Fruit fly (Drosophila melanogaster): ENCODE data around the gene CG6726.

CG6726 gene

dm6 chr3R:23097197-23097809 is 5.8 kb downstream of the CG6726 start, which contains the start of gene CG6733:
TSS of gene CG6733 (plus strand) at chr3R:23097728.
- TF ChIP-seq CG32264 (GFP tag; optimal IDR thresholded peaks at IDR 0.05) (no peak), Rel (GFP tag; optimal IDR thresholded peaks at IDR 0.05) (no peak), Rel (tag; optimal IDR thresholded peaks at IDR 0.05) (peak; percentile 26)

dm6 chr3R:23099233-23099632 is 7.7 kb downstream of the CG6726 start, which contains the start of gene CG6738:
TSS of gene CG6738 (plus strand) at chr3R:23099533.
- no peak for TF ChIP-seq ey (GFP tag; optimal IDR thresholded peaks at IDR 0.05)
- TF ChIP-seq Mio (GFP tag; optimal IDR thresholded peaks at IDR 0.05): no peak
- TF ChIP-seq dl (GFP tag; optimal IDR thresholded peaks at IDR 0.05; ENCODE audit: insufficient read depth in 1 of 2, partially characterized antibody in 2 of 2): no peak
- TF ChIP-seq Dif (GFP tag; optimal IDR thresholded peaks at IDR 0.05; ENCODE audit: partially characterized antibody): no peak
- TF ChIP-seq brk (GFP tag; optimal IDR thresholded peaks at IDR 0.05): no peak
- TF ChIP-seq Dfd (GFP tag; optimal IDR thresholded peaks at IDR 0.05): no peak
- no peak for TF ChIP-seq lola (GFP tag; optimal IDR thresholded peaks at IDR 0.05)
- no peak for TF ChIP-seq h (GFP tag; optimal IDR thresholded peaks at IDR 0.05)
- no peak for TF ChIP-seq fru (GFP tag; optimal IDR thresholded peaks at IDR 0.05)
- no peak for TF ChIP-seq Hr83 (GFP tag; optimal IDR thresholded peaks at IDR 0.05; ENCODE audit: poor library complexity, severe bottlenecking)
- TF ChIP-seq tai (GFP tag; optimal IDR thresholded peaks at IDR 0.05): no peak
- TF ChIP-seq OdsH (GFP tag; optimal IDR thresholded peaks at IDR 0.05): no peak
- no peak for TF ChIP-seq N (GFP tag; optimal IDR thresholded peaks at IDR 0.05)
- TF ChIP-seq Myc (optimal IDR thresholded peaks at IDR 0.05): no peak
- TF ChIP-seq CG32264 (GFP tag; optimal IDR thresholded peaks at IDR 0.05): no peak
- TF ChIP-seq br (GFP tag; optimal IDR thresholded peaks at IDR 0.05): no peak
- TF ChIP-seq dsf (GFP tag; optimal IDR thresholded peaks at IDR 0.05; ENCODE audit: borderline replicate concordance): no peak
- no peak for TF ChIP-seq Abd-B (GFP tag; optimal IDR thresholded peaks at IDR 0.05)
- no peak for TF ChIP-seq GATAd (GFP tag; optimal IDR thresholded peaks at IDR 0.05)
- TF ChIP-seq CrebA (GFP tag; optimal IDR thresholded peaks at IDR 0.05; ENCODE audit: borderline replicate concordance): no peak

- no peak for TF ChIP-seq CG32264 (GFP tag; optimal IDR thresholded peaks at IDR 0.05)
- no peak for TF ChIP-seq ey (GFP tag; optimal IDR thresholded peaks at IDR 0.05)
- no peak for TF ChIP-seq Abd-B (GFP tag; optimal IDR thresholded peaks at IDR 0.05)
- no peak for TF ChIP-seq GATAd (GFP tag; optimal IDR thresholded peaks at IDR 0.05)
- TF ChIP-seq dsf (GFP tag; optimal IDR thresholded peaks at IDR 0.05; ENCODE audit: borderline replicate concordance): no peak
- TF ChIP-seq OdsH (GFP tag; optimal IDR thresholded peaks at IDR 0.05): no peak
- TF ChIP-seq dl (GFP tag; optimal IDR thresholded peaks at IDR 0.05; ENCODE audit: insufficient read depth in 1 of 2, partially characterized antibody in 2 of 2): no peak
- no peak for TF ChIP-seq N (GFP tag; optimal IDR thresholded peaks at IDR 0.05)
Measured at dm6 chr3R:23110724-23111123, 19.2 kb downstream of the CG6726 start.

- TF ChIP-seq Sp1 (GFP tag; optimal IDR thresholded peaks at IDR 0.05): peak; percentile 23
- TF ChIP-seq HLH106 (tag; optimal IDR thresholded peaks at IDR 0.05): peak; percentile 34
- no peak for TF ChIP-seq woc (GFP tag; optimal IDR thresholded peaks at IDR 0.05)
- TF ChIP-seq fru (GFP tag; optimal IDR thresholded peaks at IDR 0.05): peak; percentile 19
- TF ChIP-seq h (GFP tag; optimal IDR thresholded peaks at IDR 0.05): peak; percentile 50
- peak; percentile 38 for TF ChIP-seq br (GFP tag; optimal IDR thresholded peaks at IDR 0.05)
- peak; percentile 0 for TF ChIP-seq sv (GFP tag; optimal IDR thresholded peaks at IDR 0.05)
- peak in 1 of 2 experiments; percentile 48 for TF ChIP-seq foxo (GFP tag; optimal IDR thresholded peaks at IDR 0.05)
- peak; percentile 46 for TF ChIP-seq rgr (GFP tag; optimal IDR thresholded peaks at IDR 0.05)
- no peak for TF ChIP-seq CrebA (GFP tag; optimal IDR thresholded peaks at IDR 0.05; ENCODE audit: borderline replicate concordance)
- peak; percentile 38 for TF ChIP-seq ey (GFP tag; optimal IDR thresholded peaks at IDR 0.05)
- TF ChIP-seq sage (GFP tag; optimal IDR thresholded peaks at IDR 0.05): no peak
Measured at dm6 chr3R:23112680-23113362, 21.3 kb downstream of the CG6726 start, which contains the start of gene Cow. TSS of gene Cow (minus strand) at chr3R:23112730.

Measured in whole organism, wandering third instar larva.